Fruit fly (Drosophila melanogaster) whole organism, adult: Measurements from ENCODE around the gene CG34180.

ENCODE experiments used
- CG11617 ChIP-seq: fragments of 200-800 bp; sonication (Bioruptor generic); optimal IDR thresholded peaks from 2 replicates; lab custom pipeline; 2017; ENCODE audit warnings: mild to moderate bottlenecking, missing biosample characterization, missing genetic modification reagents, missing genetic modification characterization
- CG33017 ChIP-seq: fragments of 200-800 bp; sonication (Bioruptor generic); optimal IDR thresholded peaks from 2 replicates; lab custom pipeline; 2018; ENCODE audit warnings: missing biosample characterization, mild to moderate bottlenecking, missing genetic modification characterization, moderate library complexity
- CG7101 ChIP-seq: fragments of 200-800 bp; sonication (Bioruptor generic); optimal IDR thresholded peaks from 2 replicates; lab custom pipeline; 2018; ENCODE audit warnings: missing biosample characterization, mild to moderate bottlenecking, missing genetic modification characterization, moderate library complexity
- Clk ChIP-seq: fragments of 200-800 bp; sonication (Bioruptor generic); optimal IDR thresholded peaks from 2 replicates; lab custom pipeline; 2017; ENCODE audit warnings: missing biosample characterization, missing genetic modification characterization
- Hr96 ChIP-seq: fragments of 200-800 bp; sonication (Bioruptor generic); optimal IDR thresholded peaks from 2 replicates; lab custom pipeline; 2016; ENCODE audit warnings: missing biosample characterization, missing genetic modification characterization
- bab1 ChIP-seq: fragments of 200-800 bp; sonication (Bioruptor generic); optimal IDR thresholded peaks from 3 replicates; lab custom pipeline; 2019; ENCODE audit warnings: missing biosample characterization, mild to moderate bottlenecking, missing genetic modification characterization, moderate library complexity
- ovo ChIP-seq: fragments of 200-800 bp; sonication (Bioruptor generic); optimal IDR thresholded peaks from 2 replicates; lab custom pipeline; 2016; ENCODE audit warnings: missing biosample characterization, missing genetic modification characterization

DNA sequence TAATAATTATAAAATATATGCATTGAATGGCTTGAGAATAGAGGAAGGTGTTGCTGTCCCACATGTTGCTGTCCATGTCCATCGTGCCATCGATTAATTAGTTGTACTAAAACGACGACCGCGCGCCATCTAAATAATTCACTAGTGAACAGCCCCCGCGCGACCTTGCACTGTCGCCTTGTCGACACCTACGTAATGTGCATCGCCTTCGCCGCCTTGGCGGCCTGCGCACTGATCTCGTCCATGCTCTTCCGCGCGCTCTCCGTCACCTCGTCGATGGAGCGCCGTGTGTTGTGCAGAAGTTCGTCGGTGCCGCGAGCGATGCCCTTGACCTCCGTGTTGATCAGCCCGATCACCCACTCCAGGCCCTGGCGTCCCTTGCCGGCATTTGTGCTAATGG is 13.4 kb upstream of the CG34180 start:
- TF ChIP-seq Hr96 (GFP tag; lab: Kevin White, UChicago) (no peak), bab1 (GFP tag; lab: Kevin White, UChicago) (no peak), CG7101 (tag; lab: Kevin White, UChicago) (no peak), CG33017 (tag; lab: Kevin White, UChicago) (no peak), CG11617 (GFP tag; lab: Kevin White, UChicago) (no peak), ovo (GFP tag; lab: Kevin White, UChicago) (no peak), Clk (no peak)
